Fruit fly (Drosophila melanogaster): ENCODE results near the gene Rev1.
A peak's percentile ranks its signal among the peaks of the same experiment; 100 is the strongest.

Gene Rev1

DNA sequence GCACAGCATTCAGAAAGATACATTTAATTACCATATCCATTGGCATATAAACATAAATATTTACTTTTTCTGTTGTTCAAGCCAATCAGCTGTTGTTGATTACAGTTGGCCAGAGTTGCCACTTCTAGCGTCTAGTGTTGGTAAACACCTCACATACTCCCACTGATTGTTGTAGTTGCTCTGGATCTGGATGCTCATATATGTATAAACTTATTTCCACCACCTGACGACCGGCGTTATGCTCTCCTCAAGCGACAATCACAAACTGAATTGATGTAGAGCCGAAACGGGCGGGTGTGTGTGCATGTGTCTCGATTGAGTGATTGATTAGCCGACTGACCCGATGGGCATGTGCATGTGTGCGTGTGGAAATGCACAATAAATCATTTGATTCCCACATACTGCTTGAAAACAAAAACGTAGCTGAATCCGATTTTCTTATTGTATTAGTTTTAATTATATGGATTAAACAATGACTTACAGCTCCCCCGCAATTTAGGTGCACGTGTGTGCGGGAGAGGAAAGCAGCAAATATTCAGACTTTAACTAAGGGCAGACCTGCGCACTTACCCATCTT is 27.7 kb downstream of the Rev1 start:
- TF ChIP-seq Rel (GFP tag; optimal IDR thresholded peaks at IDR 0.05) (no peak), Rel (tag; optimal IDR thresholded peaks at IDR 0.05) (peak; percentile 40), lola (GFP tag; optimal IDR thresholded peaks at IDR 0.05) (no peak), Mio (GFP tag; optimal IDR thresholded peaks at IDR 0.05) (no peak), Vsx2 (GFP tag; optimal IDR thresholded peaks at IDR 0.05; ENCODE audit: partially characterized antibody) (peak; percentile 79), dsf (GFP tag; optimal IDR thresholded peaks at IDR 0.05; ENCODE audit: borderline replicate concordance) (no peak), br (GFP tag; optimal IDR thresholded peaks at IDR 0.05) (peak; percentile 72), rgr (GFP tag; optimal IDR thresholded peaks at IDR 0.05) (peak; percentile 72), dl (GFP tag; optimal IDR thresholded peaks at IDR 0.05; ENCODE audit: insufficient read depth in 1 of 2, partially characterized antibody in 2 of 2) (peak in 1 of 2 experiments; percentile 51), psq (GFP tag; optimal IDR thresholded peaks at IDR 0.05) (peak; percentile 22), ey (GFP tag; optimal IDR thresholded peaks at IDR 0.05) (peak; percentile 16), sv (GFP tag; optimal IDR thresholded peaks at IDR 0.05) (peak; percentile 31), Hr83 (GFP tag; optimal IDR thresholded peaks at IDR 0.05; ENCODE audit: poor library complexity, severe bottlenecking) (peak; percentile 61), brk (GFP tag; optimal IDR thresholded peaks at IDR 0.05) (no peak), GATAd (GFP tag; optimal IDR thresholded peaks at IDR 0.05) (peak; percentile 39), h (GFP tag; optimal IDR thresholded peaks at IDR 0.05) (peak; percentile 61), Hr78 (GFP tag; optimal IDR thresholded peaks at IDR 0.05) (no peak), CrebA (GFP tag; optimal IDR thresholded peaks at IDR 0.05; ENCODE audit: borderline replicate concordance) (no peak), Dif (GFP tag; optimal IDR thresholded peaks at IDR 0.05; ENCODE audit: partially characterized antibody) (peak; percentile 51), CG9705 (GFP tag; optimal IDR thresholded peaks at IDR 0.05) (no peak), Jra (GFP tag; optimal IDR thresholded peaks at IDR 0.05) (peak; percentile 31), foxo (GFP tag; optimal IDR thresholded peaks at IDR 0.05) (peak in 1 of 2 experiments; percentile 72), OdsH (GFP tag; optimal IDR thresholded peaks at IDR 0.05) (peak; percentile 63), fru (GFP tag; optimal IDR thresholded peaks at IDR 0.05) (peak; percentile 57), HLH106 (tag; optimal IDR thresholded peaks at IDR 0.05) (peak; percentile 32), Sp1 (GFP tag; optimal IDR thresholded peaks at IDR 0.05) (peak; percentile 57)

DNA sequence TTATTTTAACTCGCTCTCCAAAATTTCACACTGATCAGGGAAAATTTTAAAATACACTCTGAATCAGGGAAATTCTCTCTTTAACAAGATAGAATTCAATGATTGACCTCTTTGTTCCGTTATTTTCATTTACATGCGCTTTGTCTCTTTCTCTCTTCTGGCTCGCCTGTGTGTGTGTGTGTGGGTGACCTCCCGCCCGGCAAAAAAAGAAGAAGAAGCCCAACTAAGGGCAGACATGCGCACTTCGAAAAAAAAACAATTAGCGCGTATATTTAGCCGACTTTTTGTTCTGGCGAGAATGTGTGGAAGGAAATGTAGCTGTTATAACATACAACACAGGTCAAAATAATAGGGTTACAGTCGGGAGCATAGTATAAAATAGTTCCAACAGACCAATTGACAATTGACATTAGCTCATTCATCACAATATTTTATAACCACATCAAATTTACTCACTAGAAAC is 28.3 kb downstream of the Rev1 start, which contains the start of gene CG3386:
Gene CG3386, minus strand, starts transcription at position 51 of the 463 bp plus-strand sequence.
- TF ChIP-seq br (GFP tag; optimal IDR thresholded peaks at IDR 0.05) (no peak), GATAd (GFP tag; optimal IDR thresholded peaks at IDR 0.05) (no peak), Dfd (GFP tag; optimal IDR thresholded peaks at IDR 0.05) (no peak), Hnf4 (GFP tag; optimal IDR thresholded peaks at IDR 0.05) (no peak)

DNA sequence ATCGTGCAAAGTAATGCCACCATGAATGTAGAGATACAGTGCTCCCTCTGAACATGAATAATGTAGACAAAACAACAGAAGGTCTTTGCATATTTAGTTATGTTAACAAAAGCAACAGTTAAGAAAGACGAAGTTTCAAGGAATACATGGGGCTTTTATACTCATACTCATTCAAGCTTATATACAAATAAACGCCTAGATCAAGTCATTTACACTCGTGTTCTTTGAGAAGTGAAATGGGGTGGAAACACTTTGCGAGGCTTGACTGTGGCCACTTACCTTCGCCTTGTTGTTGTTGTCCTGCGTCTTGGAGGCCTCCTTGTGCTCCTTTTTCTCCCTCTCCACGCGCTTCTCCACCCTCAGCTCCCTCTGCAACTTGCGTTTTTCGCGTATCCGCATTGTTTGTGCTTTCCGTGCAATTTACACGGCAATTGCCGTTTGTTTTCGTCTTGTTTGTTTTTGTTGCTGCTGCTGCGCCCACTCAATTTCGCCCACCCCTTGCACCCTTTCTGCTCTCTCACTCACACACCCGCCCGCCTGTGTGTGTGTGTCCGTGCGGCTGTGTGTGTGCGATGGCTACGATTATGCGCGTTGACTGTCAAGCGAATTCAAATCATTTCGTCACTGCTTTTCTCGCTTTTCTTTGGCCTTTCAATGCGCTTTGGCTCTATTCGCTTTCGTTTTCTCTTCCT is 30.7 kb downstream of the Rev1 start:
- peak; percentile 19 for TF ChIP-seq psq (GFP tag; optimal IDR thresholded peaks at IDR 0.05)
- peak; percentile 12 for TF ChIP-seq HLH106 (tag; optimal IDR thresholded peaks at IDR 0.05)
- TF ChIP-seq lola (GFP tag; optimal IDR thresholded peaks at IDR 0.05) = no peak

DNA sequence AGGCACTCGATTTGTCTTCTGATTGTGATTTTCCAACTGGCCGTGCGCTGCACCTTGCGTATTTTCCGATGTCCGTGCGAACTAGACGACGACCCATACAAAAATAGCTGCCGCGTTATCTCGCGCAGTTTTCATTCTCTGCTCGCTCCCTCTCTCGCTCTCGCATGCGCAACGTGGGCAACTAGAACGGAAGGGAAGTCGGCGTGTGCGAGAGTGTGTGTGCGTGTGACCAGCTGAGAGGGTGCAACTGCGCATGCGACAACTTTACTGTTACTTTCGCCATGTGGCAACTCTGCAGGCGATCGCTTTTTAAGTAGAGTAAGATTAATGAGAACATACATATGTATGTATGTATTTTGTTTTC is 31.3 kb downstream of the Rev1 start, which contains the start of gene ebd1:
Gene ebd1, minus strand, starts transcription at position 109 of the 364 bp plus-strand sequence.
- TF ChIP-seq dl (GFP tag; optimal IDR thresholded peaks at IDR 0.05; ENCODE audit: insufficient read depth in 1 of 2, partially characterized antibody in 2 of 2) (peak in 1 of 2 experiments; percentile 32), Vsx2 (GFP tag; optimal IDR thresholded peaks at IDR 0.05; ENCODE audit: partially characterized antibody) (peak; percentile 63), foxo (GFP tag; optimal IDR thresholded peaks at IDR 0.05) (no peak), Dif (GFP tag; optimal IDR thresholded peaks at IDR 0.05; ENCODE audit: partially characterized antibody) (peak; percentile 90)

DNA sequence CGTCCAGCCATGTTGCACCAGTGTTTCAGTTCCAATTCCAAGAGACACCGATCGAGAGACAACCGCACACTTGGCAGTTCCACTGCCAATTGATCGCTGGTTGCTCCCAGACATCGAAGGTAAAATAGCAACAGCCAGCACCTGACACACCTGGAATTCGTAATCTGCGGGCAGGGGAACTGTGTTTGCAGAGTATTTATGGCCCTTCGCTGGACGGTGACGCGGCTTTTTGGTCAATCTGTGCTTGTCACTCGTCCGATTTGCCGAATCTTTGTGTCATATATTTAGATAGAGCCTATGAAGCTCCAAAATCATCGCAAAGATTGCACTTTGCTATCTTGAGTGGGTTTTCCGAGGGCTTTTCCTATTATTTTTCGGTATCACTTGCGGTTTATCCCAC is 33.7 kb downstream of the Rev1 start, which contains the start of gene hiro:
Gene hiro, minus strand, starts transcription at position 101 of the 400 bp plus-strand sequence.
- TF ChIP-seq Jra (GFP tag; optimal IDR thresholded peaks at IDR 0.05) (no peak), Hnf4 (GFP tag; optimal IDR thresholded peaks at IDR 0.05) (no peak), dsf (GFP tag; optimal IDR thresholded peaks at IDR 0.05; ENCODE audit: borderline replicate concordance) (no peak)

Measured in whole organism, wandering third instar larva.